Worm (Caenorhabditis elegans) whole organism, young adult: ENCODE results near the gene Y66D12A.30.

Experiments
- B0019.2 ChIP-seq: fragments of 200-800 bp; sonication (Bioruptor generic); conservative IDR thresholded peaks from 2 replicates; pipeline ENCODE4 v1.3.6; 2022; ENCODE audit warnings: missing genetic modification reagents, missing genetic modification characterization, missing compliant biosample characterization
- K11D2.4 ChIP-seq: fragments of 200-800 bp; sonication (Bioruptor generic); IDR thresholded peaks from 2 replicates; pipeline ENCODE4 v1.3.6; 2022; ENCODE audit warnings: missing genetic modification reagents, missing genetic modification characterization, missing compliant biosample characterization
- ZK185.1 ChIP-seq: sonication (generic microtip); optimal IDR thresholded peaks from 2 replicates; lab custom pipeline; 2016; ENCODE audit warnings: mild to moderate bottlenecking, missing genetic modification characterization, missing compliant biosample characterization; ENCODE audit not compliant: poor library complexity, severe bottlenecking
- aptf-3 ChIP-seq: fragments of 200-800 bp; sonication (Bioruptor generic); IDR thresholded peaks from 2 replicates; pipeline ENCODE4 v1.3.6; 2022; ENCODE audit warnings: missing genetic modification characterization, missing compliant biosample characterization
- ceh-79 ChIP-seq: sonication (generic microtip); optimal IDR thresholded peaks from 2 replicates; lab custom pipeline; 2017; ENCODE audit warnings: mild to moderate bottlenecking, missing genetic modification characterization, missing compliant biosample characterization
- dox-1 ChIP-seq: fragments of 200-800 bp; sonication (Bioruptor generic); IDR thresholded peaks from 2 replicates; pipeline ENCODE4 v1.3.6; 2022; ENCODE audit warnings: missing genetic modification reagents, missing genetic modification characterization, missing compliant biosample characterization
- efl-1 ChIP-seq: fragments of 150-350 bp; optimal IDR thresholded peaks from 2 replicates; lab custom pipeline; 2014; ENCODE audit warnings: missing biosample characterization, missing genetic modification reagents, missing genetic modification characterization
- egl-18 ChIP-seq: fragments of 200-800 bp; sonication (Bioruptor generic); IDR thresholded peaks from 2 replicates; pipeline ENCODE4 v1.3.6; 2022; ENCODE audit warnings: missing genetic modification reagents, missing genetic modification characterization, missing compliant biosample characterization
- nfya-1 ChIP-seq: sonication (generic microtip); optimal IDR thresholded peaks from 2 replicates; lab custom pipeline; 2017; ENCODE audit warnings: antibody characterized with exemption, missing compliant biosample characterization, missing genetic modification characterization, borderline replicate concordance; ENCODE audit not compliant: insufficient read depth
- pha-4 ChIP-seq: fragments of 150-350 bp; sonication (generic microtip); optimal IDR thresholded peaks from 2 replicates; lab custom pipeline; 2014; ENCODE audit warnings: missing biosample characterization, missing genetic modification reagents, missing genetic modification characterization
- unc-62 ChIP-seq: fragments of 150-350 bp; optimal IDR thresholded peaks from 2 replicates; lab custom pipeline; 2014; ENCODE audit warnings: missing biosample characterization, missing genetic modification reagents, missing genetic modification characterization

- no peak for TF ChIP-seq unc-62 (GFP tag; lab: Kevin White, UChicago)
- no peak for TF ChIP-seq aptf-3 (GFP tag; lab: Robert Waterston, UW)
- no peak for TF ChIP-seq K11D2.4 (GFP tag; lab: Robert Waterston, UW)
- no peak for TF ChIP-seq ceh-79 (tag; lab: Kevin White, UChicago)
- TF ChIP-seq egl-18 (GFP tag; lab: Robert Waterston, UW) = no peak
- TF ChIP-seq B0019.2 (GFP tag; lab: Robert Waterston, UW) = no peak
- TF ChIP-seq efl-1 (GFP tag; lab: Kevin White, UChicago) = no peak
- TF ChIP-seq pha-4 = no peak
- no peak for TF ChIP-seq nfya-1
- TF ChIP-seq dox-1 (GFP tag; lab: Robert Waterston, UW) = no peak
- no peak for TF ChIP-seq ZK185.1
Measured at ce11 chrIII:11627631-11628030, 18.0 kb downstream of the Y66D12A.30 start.
